Worm (Caenorhabditis elegans) whole organism, young adult: ENCODE measurements around the gene T16G1.6.
"Not testable (repeated sequence)": the region's sequence is repeated elsewhere in the genome, so short reads cannot be mapped to it uniquely, and the experiment has no call there.

Experiments
- B0019.2 ChIP-seq: fragments of 200-800 bp; sonication (Bioruptor generic); conservative IDR thresholded peaks from 2 replicates; pipeline ENCODE4 v1.3.6; 2022; ENCODE audit warnings: missing genetic modification reagents, missing genetic modification characterization, missing compliant biosample characterization
- B0261.1 ChIP-seq: sonication (generic microtip); optimal IDR thresholded peaks from 2 replicates; lab custom pipeline; 2016; ENCODE audit warnings: mild to moderate bottlenecking, missing genetic modification characterization, moderate library complexity, missing compliant biosample characterization
- B0336.3 ChIP-seq: fragments of 200-800 bp; sonication (Bioruptor generic); IDR thresholded peaks from 2 replicates; pipeline ENCODE4 v1.3.6; 2022; ENCODE audit warnings: missing genetic modification characterization, missing compliant biosample characterization
- C06A6.2 ChIP-seq: fragments of 200-800 bp; sonication (Bioruptor generic); conservative IDR thresholded peaks from 2 replicates; pipeline ENCODE4 v1.3.6; 2022; ENCODE audit warnings: missing genetic modification characterization, missing compliant biosample characterization
- D2030.7 ChIP-seq: fragments of 200-800 bp; sonication (Bioruptor generic); IDR thresholded peaks from 2 replicates; pipeline ENCODE4 v1.3.6; 2022; ENCODE audit warnings: missing genetic modification reagents, missing genetic modification characterization, missing compliant biosample characterization
- F33H1.4 ChIP-seq: fragments of 200-800 bp; sonication (Bioruptor generic); IDR thresholded peaks from 2 replicates; pipeline ENCODE4 v1.3.6; 2022; ENCODE audit warnings: missing genetic modification reagents, missing genetic modification characterization, missing compliant biosample characterization
- F37B4.10 ChIP-seq: fragments of 200-800 bp; sonication (Bioruptor generic); IDR thresholded peaks from 2 replicates; pipeline ENCODE4 v1.3.6; 2022; ENCODE audit warnings: missing genetic modification characterization, missing compliant biosample characterization
- K11D2.4 ChIP-seq: fragments of 200-800 bp; sonication (Bioruptor generic); IDR thresholded peaks from 2 replicates; pipeline ENCODE4 v1.3.6; 2022; ENCODE audit warnings: missing genetic modification reagents, missing genetic modification characterization, missing compliant biosample characterization
- K12H6.12 ChIP-seq: fragments of 200-800 bp; sonication (Bioruptor generic); optimal IDR thresholded peaks from 2 replicates; lab custom pipeline; 2018; ENCODE audit warnings: mild to moderate bottlenecking, missing genetic modification characterization, missing compliant biosample characterization
- Y53G8AR.9 ChIP-seq: fragments of 200-800 bp; sonication (Bioruptor generic); conservative IDR thresholded peaks from 2 replicates; pipeline ENCODE4 v1.3.6; 2022; ENCODE audit warnings: missing genetic modification reagents, missing genetic modification characterization, missing compliant biosample characterization
- Y67H2A.10 ChIP-seq: fragments of 200-800 bp; sonication (Bioruptor generic); conservative IDR thresholded peaks from 2 replicates; pipeline ENCODE4 v1.3.6; 2022; ENCODE audit warnings: missing genetic modification reagents, missing genetic modification characterization, missing compliant biosample characterization
- Y95B8A.8 ChIP-seq: fragments of 200-800 bp; sonication (Bioruptor generic); IDR thresholded peaks from 2 replicates; pipeline ENCODE4 v1.3.6; 2022; ENCODE audit warnings: missing genetic modification reagents, missing genetic modification characterization, missing compliant biosample characterization
- attf-5 ChIP-seq: fragments of 200-800 bp; sonication (Bioruptor generic); optimal IDR thresholded peaks from 2 replicates; lab custom pipeline; 2018; ENCODE audit warnings: mild to moderate bottlenecking, missing genetic modification characterization, missing compliant biosample characterization
- attf-6 ChIP-seq: fragments of 200-800 bp; sonication (Bioruptor generic); IDR thresholded peaks from 2 replicates; pipeline ENCODE4 v1.3.6; 2022; ENCODE audit warnings: missing genetic modification reagents, missing genetic modification characterization, missing compliant biosample characterization
- ceh-100 ChIP-seq: fragments of 200-800 bp; sonication (Bioruptor generic); IDR thresholded peaks from 2 replicates; pipeline ENCODE4 v1.3.6; 2022; ENCODE audit warnings: missing genetic modification reagents, missing genetic modification characterization, missing compliant biosample characterization
- ceh-27 ChIP-seq: fragments of 200-800 bp; sonication (Bioruptor generic); optimal IDR thresholded peaks from 2 replicates; lab custom pipeline; 2018; ENCODE audit warnings: mild to moderate bottlenecking, missing genetic modification characterization, moderate library complexity, missing compliant biosample characterization
- ceh-91 ChIP-seq: fragments of 200-800 bp; sonication (Bioruptor generic); IDR thresholded peaks from 2 replicates; pipeline ENCODE4 v1.3.6; 2022; ENCODE audit warnings: missing genetic modification reagents, missing genetic modification characterization, missing compliant biosample characterization
- dox-1 ChIP-seq: fragments of 200-800 bp; sonication (Bioruptor generic); IDR thresholded peaks from 2 replicates; pipeline ENCODE4 v1.3.6; 2022; ENCODE audit warnings: missing genetic modification reagents, missing genetic modification characterization, missing compliant biosample characterization
- egl-18 ChIP-seq: fragments of 200-800 bp; sonication (Bioruptor generic); IDR thresholded peaks from 2 replicates; pipeline ENCODE4 v1.3.6; 2022; ENCODE audit warnings: missing genetic modification reagents, missing genetic modification characterization, missing compliant biosample characterization
- egl-44 ChIP-seq: fragments of 200-800 bp; sonication (Bioruptor generic); IDR thresholded peaks from 2 replicates; pipeline ENCODE4 v1.3.6; 2022; ENCODE audit warnings: missing genetic modification reagents, missing genetic modification characterization, missing compliant biosample characterization
- egrh-3 ChIP-seq: fragments of 200-800 bp; sonication (Bioruptor generic); IDR thresholded peaks from 2 replicates; pipeline ENCODE4 v1.3.6; 2022; ENCODE audit warnings: missing genetic modification reagents, missing genetic modification characterization, missing compliant biosample characterization
- hmg-1.2 ChIP-seq: fragments of 200-800 bp; sonication (Bioruptor generic); IDR thresholded peaks from 2 replicates; pipeline ENCODE4 v1.3.6; 2022; ENCODE audit warnings: missing genetic modification reagents, missing genetic modification characterization, missing compliant biosample characterization
- let-607 ChIP-seq, 2 experiments: fragments of 200-800 bp in 1 of 2; sonication (Bioruptor generic) in 1 of 2; sonication (generic microtip) in 1 of 2; optimal IDR thresholded peaks; 2 replicates each; lab custom pipeline; 2016 to 2018; ENCODE audit warnings: mild to moderate bottlenecking in 2 of 2, missing compliant biosample characterization in 2 of 2, missing genetic modification characterization in 2 of 2, moderate library complexity in 2 of 2, missing genotype in 1 of 2
- lin-26 ChIP-seq: fragments of 200-800 bp; sonication (Bioruptor generic); IDR thresholded peaks from 2 replicates; pipeline ENCODE4 v1.3.6; 2022; ENCODE audit warnings: missing genetic modification reagents, missing genetic modification characterization, missing compliant biosample characterization
- lin-40 ChIP-seq: sonication (generic microtip); optimal IDR thresholded peaks from 2 replicates; lab custom pipeline; 2016; ENCODE audit warnings: missing genetic modification characterization, mild to moderate bottlenecking, missing compliant biosample characterization, missing genotype, missing genetic modification reagents
- lin-54 ChIP-seq: fragments of 200-800 bp; sonication (Bioruptor generic); optimal IDR thresholded peaks from 2 replicates; lab custom pipeline; 2018; ENCODE audit warnings: mild to moderate bottlenecking, missing genetic modification characterization, missing compliant biosample characterization
- lir-1 ChIP-seq: fragments of 200-800 bp; sonication (Bioruptor generic); conservative IDR thresholded peaks from 2 replicates; pipeline ENCODE4 v1.3.6; 2022; ENCODE audit warnings: missing genetic modification reagents, missing genetic modification characterization, missing compliant biosample characterization
- lsl-1 ChIP-seq: fragments of 200-800 bp; sonication (Bioruptor generic); optimal IDR thresholded peaks from 2 replicates; lab custom pipeline; 2018; ENCODE audit warnings: mild to moderate bottlenecking, missing genetic modification characterization, moderate library complexity, missing compliant biosample characterization
- madf-10 ChIP-seq: sonication (generic microtip); optimal IDR thresholded peaks from 2 replicates; lab custom pipeline; 2016; ENCODE audit warnings: mild to moderate bottlenecking, missing genetic modification characterization, missing compliant biosample characterization
- madf-3 ChIP-seq: fragments of 200-800 bp; sonication (Bioruptor generic); IDR thresholded peaks from 2 replicates; pipeline ENCODE4 v1.3.6; 2022; ENCODE audit warnings: missing genetic modification reagents, missing genetic modification characterization, missing compliant biosample characterization
- madf-6 ChIP-seq: fragments of 200-800 bp; sonication (Bioruptor generic); IDR thresholded peaks from 2 replicates; pipeline ENCODE4 v1.3.6; 2022; ENCODE audit warnings: missing genetic modification reagents, missing genetic modification characterization, missing compliant biosample characterization
- madf-8 ChIP-seq: fragments of 200-800 bp; sonication (Bioruptor generic); conservative IDR thresholded peaks from 2 replicates; pipeline ENCODE4 v1.3.6; 2022; ENCODE audit warnings: missing genetic modification reagents, missing genetic modification characterization, missing compliant biosample characterization
- mcd-1 ChIP-seq: fragments of 200-800 bp; sonication (Bioruptor generic); IDR thresholded peaks from 2 replicates; pipeline ENCODE4 v1.3.6; 2022; ENCODE audit warnings: missing genetic modification reagents, missing genetic modification characterization, missing compliant biosample characterization
- nfyb-1 ChIP-seq: fragments of 200-800 bp; sonication (Bioruptor generic); IDR thresholded peaks from 2 replicates; pipeline ENCODE4 v1.3.6; 2022; ENCODE audit warnings: missing genetic modification reagents, missing genetic modification characterization, missing compliant biosample characterization
- nhr-80 ChIP-seq: sonication (generic microtip); optimal IDR thresholded peaks from 2 replicates; lab custom pipeline; 2016; ENCODE audit warnings: missing genetic modification characterization, missing compliant biosample characterization
- nhr-90 ChIP-seq: sonication (generic microtip); optimal IDR thresholded peaks from 2 replicates; lab custom pipeline; 2016; ENCODE audit warnings: missing genotype, mild to moderate bottlenecking, missing genetic modification characterization, missing compliant biosample characterization
- pbrm-1 ChIP-seq: fragments of 200-800 bp; sonication (Bioruptor generic); IDR thresholded peaks from 2 replicates; pipeline ENCODE4 v1.3.6; 2022; ENCODE audit warnings: missing genetic modification reagents, missing genetic modification characterization, missing compliant biosample characterization
- rcor-1 ChIP-seq: fragments of 200-800 bp; sonication (Bioruptor generic); IDR thresholded peaks from 2 replicates; pipeline ENCODE4 v1.3.6; 2022; ENCODE audit warnings: missing genetic modification reagents, missing genetic modification characterization, missing compliant biosample characterization
- snpc-4 ChIP-seq, 5 experiments: fragments of 150-350 bp in 1 of 5; sonication (generic microtip) in 4 of 5; optimal IDR thresholded peaks; 2 replicates each; lab custom pipeline; 2014 to 2018; ENCODE audit warnings: missing genetic modification characterization in 5 of 5, missing biosample characterization in 3 of 5, antibody characterized with exemption in 2 of 5, mild to moderate bottlenecking in 2 of 5, missing compliant biosample characterization in 2 of 5, missing genotype in 2 of 5, moderate library complexity in 2 of 5, missing genetic modification reagents in 1 of 5
- somi-1 ChIP-seq: fragments of 200-800 bp; sonication (Bioruptor generic); optimal IDR thresholded peaks from 2 replicates; lab custom pipeline; 2018; ENCODE audit warnings: mild to moderate bottlenecking, missing genetic modification characterization, missing compliant biosample characterization
- tbp1 ChIP-seq: fragments of 200-800 bp; sonication (Bioruptor generic); optimal IDR thresholded peaks from 2 replicates; lab custom pipeline; 2018; ENCODE audit warnings: mild to moderate bottlenecking, missing genetic modification characterization, missing compliant biosample characterization
- tlf-1 ChIP-seq: fragments of 200-800 bp; sonication (Bioruptor generic); optimal IDR thresholded peaks from 2 replicates; lab custom pipeline; 2018; ENCODE audit warnings: mild to moderate bottlenecking, missing genetic modification characterization, missing compliant biosample characterization
- ztf-18 ChIP-seq: sonication (generic microtip); optimal IDR thresholded peaks from 2 replicates; lab custom pipeline; 2016; ENCODE audit warnings: missing genotype, mild to moderate bottlenecking, missing genetic modification characterization, missing compliant biosample characterization
- ztf-28 ChIP-seq: fragments of 200-800 bp; sonication (Bioruptor generic); IDR thresholded peaks from 2 replicates; pipeline ENCODE4 v1.3.6; 2022; ENCODE audit warnings: missing genetic modification reagents, missing genetic modification characterization, missing compliant biosample characterization
- ztf-3 ChIP-seq: fragments of 200-800 bp; sonication (Bioruptor generic); optimal IDR thresholded peaks from 2 replicates; lab custom pipeline; 2018; ENCODE audit warnings: mild to moderate bottlenecking, missing genetic modification characterization, missing compliant biosample characterization
- ztf-6 ChIP-seq: fragments of 200-800 bp; sonication (Bioruptor generic); IDR thresholded peaks from 2 replicates; pipeline ENCODE4 v1.3.6; 2022; ENCODE audit warnings: missing genetic modification reagents, missing genetic modification characterization, missing compliant biosample characterization

The T16G1.6 gene

ce11 chrV:12967925-12968327 lies 31.0 kb upstream of the T16G1.6 start, which contains the start of gene R186.8:
Gene R186.8 (minus strand): TSS chrV:12967982.
- TF ChIP-seq egrh-3 (GFP tag; lab: Robert Waterston, UW) (peak; percentile 57; the same call in 1 of the 2 replicates), tbp1 (GFP tag; lab: Kevin White, UChicago) (peak; percentile 60), Y95B8A.8 (GFP tag; lab: Robert Waterston, UW) (peak; percentile 66; the same call in 1 of the 2 replicates), B0261.1 (tag; lab: Kevin White, UChicago) (peak; percentile 8), K11D2.4 (GFP tag; lab: Robert Waterston, UW) (peak; percentile 91), ceh-91 (peak; percentile 89), lin-54 (GFP tag; lab: Kevin White, UChicago) (peak; percentile 66), tlf-1 (peak; percentile 57), nhr-90 (tag; lab: Kevin White, UChicago) (peak; percentile 16), lir-1 (GFP tag; lab: Robert Waterston, UW) (0 out of 2 replicates have a peak, but pooled peaks have one; percentile 32), madf-6 (GFP tag; lab: Robert Waterston, UW) (peak; percentile 68), madf-10 (tag; lab: Kevin White, UChicago) (peak; percentile 15), madf-8 (GFP tag; lab: Robert Waterston, UW) (peak; percentile 28; the same call in 1 of the 2 replicates), K12H6.12 (tag; lab: Kevin White, UChicago) (peak; percentile 67), ceh-100 (peak; percentile 72), C06A6.2 (GFP tag; lab: Robert Waterston, UW) (peak; percentile 40; the same call in 1 of the 2 replicates), D2030.7 (peak; percentile 79), ztf-3 (peak; percentile 23), Y67H2A.10 (GFP tag; lab: Robert Waterston, UW) (peak; percentile 68; the same call in 1 of the 2 replicates), rcor-1 (GFP tag; lab: Robert Waterston, UW) (peak; percentile 81), let-607 (tag; optimal IDR thresholded peaks at IDR 0.05; lab: Kevin White, UChicago) (peak; percentile 91 to 94), F33H1.4 (GFP tag; lab: Robert Waterston, UW) (peak; percentile 70), somi-1 (GFP tag; lab: Kevin White, UChicago) (peak; percentile 63), F37B4.10 (GFP tag; lab: Robert Waterston, UW) (0 out of 2 replicates have a peak, but pooled peaks have one; percentile 70), B0336.3 (peak; percentile 76; the same call in 1 of the 2 replicates), mcd-1 (GFP tag; lab: Robert Waterston, UW) (peak; percentile 98), Y53G8AR.9 (GFP tag; lab: Robert Waterston, UW) (peak; percentile 70), B0019.2 (GFP tag; lab: Robert Waterston, UW) (peak; percentile 63; the same call in 1 of the 2 replicates), ztf-28 (GFP tag; lab: Robert Waterston, UW) (0 out of 2 replicates have a peak, but pooled peaks have one; percentile 18), lsl-1 (GFP tag; lab: Kevin White, UChicago) (peak; percentile 76), attf-5 (GFP tag; lab: Kevin White, UChicago) (peak; percentile 92), madf-3 (peak; percentile 78; the same call in 1 of the 2 replicates), dox-1 (GFP tag; lab: Robert Waterston, UW) (peak; percentile 97), lin-26 (GFP tag; lab: Robert Waterston, UW) (peak; percentile 68; the same call in 1 of the 2 replicates), ztf-6 (GFP tag; lab: Robert Waterston, UW) (0 out of 2 replicates have a peak, but pooled peaks have one; percentile 7), nfyb-1 (GFP tag; lab: Robert Waterston, UW) (peak; percentile 86), ztf-18 (tag; lab: Kevin White, UChicago) (peak; percentile 72), egl-44 (0 out of 2 replicates have a peak, but pooled peaks have one; percentile 49), egl-18 (GFP tag; lab: Robert Waterston, UW) (0 out of 2 replicates have a peak, but pooled peaks have one; percentile 56), lin-40 (tag; lab: Kevin White, UChicago) (peak; percentile 83), nhr-80 (tag; lab: Kevin White, UChicago) (peak; percentile 68), attf-6 (peak; percentile 29; the same call in 1 of the 2 replicates), pbrm-1 (GFP tag; lab: Robert Waterston, UW) (peak; percentile 89), snpc-4 (tag; optimal IDR thresholded peaks at IDR 0.05; lab: Kevin White, UChicago) (peak in 2 of 4 experiments; percentile 58 to 64), ceh-27 (GFP tag; lab: Kevin White, UChicago) (peak; percentile 40), hmg-1.2 (GFP tag; lab: Robert Waterston, UW) (peak; percentile 92)
- TF ChIP-seq snpc-4 (GFP tag; optimal IDR thresholded peaks at IDR 0.05; lab: Kevin White, UChicago) = not testable (repeated sequence)
